Worm (Caenorhabditis elegans) whole organism, dauer: ENCODE data around the gene gplb-1.

Experiments
- unc-62 ChIP-seq: sonication (generic microtip); optimal IDR thresholded peaks from 2 replicates; lab custom pipeline; 2017; ENCODE audit warnings: missing biosample characterization, missing genetic modification reagents, missing genetic modification characterization

gplb-1 gene

DNA sequence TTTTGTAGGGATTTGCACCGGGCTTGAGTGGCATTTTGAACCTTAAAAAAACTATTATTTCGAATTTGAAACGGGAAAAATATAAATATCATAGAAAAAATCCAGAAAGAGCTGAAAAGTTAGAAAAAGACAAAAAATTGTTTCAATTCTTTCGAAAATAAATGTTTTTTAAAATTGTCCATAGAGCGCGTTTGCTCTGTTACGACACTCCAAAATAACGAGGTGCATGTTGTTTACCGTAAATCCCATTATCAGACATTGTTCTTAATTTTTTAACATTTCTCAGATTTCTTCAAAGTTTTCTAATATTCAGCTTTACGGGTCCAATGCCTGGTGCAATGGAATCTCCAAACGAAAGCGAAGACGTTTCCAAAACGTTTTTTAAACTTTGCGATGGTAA is 9.0 kb downstream of the gplb-1 start, which contains the start of the genes dnj-22 and natc-1:
dnj-22 (minus strand) TSS at position 47 of the 400 bp plus-strand sequence.
natc-1 (plus strand) TSS at position 286 of the 400 bp plus-strand sequence.
- no peak for TF ChIP-seq unc-62

DNA sequence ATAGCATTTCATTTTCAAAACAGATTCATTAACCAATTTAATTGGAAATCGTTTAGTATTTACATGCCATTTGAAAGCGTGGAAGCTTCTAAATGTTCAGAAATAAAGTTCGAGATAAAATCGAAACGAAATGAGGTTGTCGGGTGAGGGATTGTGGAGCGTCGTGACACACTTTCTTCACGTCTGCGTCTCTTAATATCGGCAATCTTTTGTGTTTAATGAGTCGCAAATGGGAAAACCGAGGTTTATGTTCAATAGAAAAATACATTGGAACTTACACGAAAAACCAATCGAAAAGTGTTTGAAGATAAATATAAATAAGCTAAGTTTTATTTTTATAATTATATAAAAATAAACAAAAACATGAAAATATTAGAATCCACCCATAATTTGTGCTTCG is 10.2 kb downstream of the gplb-1 start:
- TF ChIP-seq unc-62: no peak

DNA sequence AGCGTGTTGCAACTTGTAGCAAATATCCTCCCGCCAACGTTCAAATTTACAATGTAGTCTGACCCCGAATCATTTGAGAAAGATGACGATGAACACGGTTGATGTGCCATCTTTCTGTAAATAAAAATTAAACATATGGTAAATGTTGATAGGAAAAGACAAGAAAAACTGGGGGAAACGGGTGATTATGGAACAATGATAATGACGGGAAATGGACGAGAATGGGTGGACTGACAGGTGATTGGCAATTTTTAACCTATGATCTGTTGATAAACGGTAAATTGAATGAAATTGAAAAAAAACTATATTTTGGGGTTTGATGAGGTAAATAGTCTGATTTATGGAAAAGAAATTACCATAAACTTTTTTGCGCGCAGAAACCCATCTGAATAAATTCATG is 10.7 kb downstream of the gplb-1 start, which contains the start of gene T23B12.6:
T23B12.6 (minus strand) TSS at position 114 of the 400 bp plus-strand sequence.
- no peak for TF ChIP-seq unc-62

DNA sequence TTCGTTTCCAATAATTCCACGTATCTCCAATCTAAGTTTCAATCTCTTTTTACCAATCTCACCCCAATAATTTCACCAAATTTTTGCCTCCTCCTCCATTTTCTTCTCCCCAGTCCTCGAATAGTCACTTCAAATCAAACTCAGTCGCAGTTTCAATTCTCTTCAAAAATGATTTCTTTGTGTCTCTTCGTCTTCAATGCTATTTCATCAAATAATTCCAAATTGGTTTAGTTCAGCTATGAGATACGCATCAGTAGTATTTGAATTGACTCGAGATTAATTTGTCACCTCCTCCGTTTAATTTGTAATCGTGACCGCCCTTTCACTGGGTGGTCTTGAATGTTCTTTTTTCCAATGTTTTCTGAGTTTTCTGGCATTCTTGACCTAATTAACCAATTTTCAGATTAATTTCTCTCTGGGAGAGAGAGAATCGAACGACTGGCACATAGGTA is 16.0 kb downstream of the gplb-1 start, which contains the start of gene T23B12.11:
T23B12.11 (plus strand) TSS at position 402 of the 452 bp plus-strand sequence.
- no peak for TF ChIP-seq unc-62

DNA sequence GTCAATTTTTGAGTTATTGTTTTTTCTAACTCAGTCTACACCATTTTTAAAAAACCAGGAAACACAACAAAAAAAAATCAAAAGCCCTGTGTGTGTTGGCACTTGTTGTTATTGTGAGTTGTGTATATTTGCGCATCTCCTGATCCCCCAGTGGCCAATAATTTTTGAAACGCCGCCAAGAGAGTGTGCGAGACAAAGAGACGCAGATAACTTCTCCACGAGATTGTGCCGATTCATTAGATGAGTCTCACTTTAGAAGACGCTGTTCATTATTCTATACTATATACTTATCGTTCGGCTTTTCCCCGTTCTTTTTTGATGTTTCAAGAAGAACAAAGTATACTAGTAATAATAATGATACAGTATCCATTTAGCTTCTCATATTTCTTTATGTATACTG is 20.4 kb downstream of the gplb-1 start:
- no peak for TF ChIP-seq unc-62

DNA sequence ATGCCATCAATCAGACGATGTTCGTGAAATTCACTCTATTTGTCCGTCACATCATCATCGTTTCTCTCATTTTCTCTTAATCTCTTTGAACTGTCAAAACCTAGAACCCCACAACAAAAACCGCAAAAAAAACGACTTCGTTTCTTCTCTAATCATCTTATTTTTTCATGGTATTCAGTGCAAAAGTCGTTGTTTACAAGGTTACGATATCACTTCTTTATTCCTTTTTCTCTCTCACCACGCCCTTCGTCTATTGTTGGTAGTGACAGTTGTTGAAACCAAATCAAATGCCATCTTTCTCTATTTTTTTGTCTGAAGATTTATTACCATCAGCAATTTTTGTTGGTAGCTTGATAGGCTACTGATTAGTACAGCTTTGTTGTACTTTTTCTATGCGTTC is 21.8 kb downstream of the gplb-1 start:
- no peak for TF ChIP-seq unc-62

DNA sequence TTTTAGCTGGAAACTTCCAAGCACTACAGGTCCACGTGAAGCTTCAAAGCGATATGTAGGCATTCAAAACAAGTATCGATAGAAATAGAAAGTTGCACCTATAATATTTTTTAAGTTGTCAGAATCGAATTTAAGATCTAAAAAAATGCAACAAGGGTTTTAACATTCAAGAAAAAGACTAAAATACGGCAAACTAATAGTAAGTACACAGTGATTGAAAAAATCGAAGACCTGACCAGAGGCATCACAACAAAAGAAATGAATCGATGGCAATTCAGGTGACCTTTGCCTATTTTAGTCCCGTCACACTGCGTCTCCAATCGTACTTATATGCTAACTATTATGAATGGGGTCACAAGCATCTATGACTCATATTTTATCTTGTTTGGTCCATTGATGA is 23.1 kb downstream of the gplb-1 start, which contains the start of gene T23B12.5:
T23B12.5 (minus strand) TSS at position 101 of the 400 bp plus-strand sequence.
- TF ChIP-seq unc-62: no peak

DNA sequence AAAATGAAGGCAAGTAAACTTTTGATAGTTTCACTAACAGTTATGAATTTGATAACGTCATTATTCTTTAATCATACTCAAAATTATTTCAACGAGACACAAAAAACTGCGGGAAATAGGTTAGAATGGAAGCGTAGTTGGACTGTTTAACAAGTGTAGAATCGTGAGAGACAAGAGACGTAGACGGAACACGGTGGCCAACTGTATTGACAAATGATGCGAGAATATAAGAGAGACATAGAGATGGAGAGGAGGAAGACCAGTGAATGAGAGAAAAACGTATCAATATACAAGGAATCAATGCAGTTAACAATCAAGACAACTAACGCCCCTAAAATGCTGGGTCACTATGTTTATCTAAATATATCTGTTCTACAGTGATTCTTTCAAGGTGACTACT is 25.4 kb downstream of the gplb-1 start:
- TF ChIP-seq unc-62: no peak

DNA sequence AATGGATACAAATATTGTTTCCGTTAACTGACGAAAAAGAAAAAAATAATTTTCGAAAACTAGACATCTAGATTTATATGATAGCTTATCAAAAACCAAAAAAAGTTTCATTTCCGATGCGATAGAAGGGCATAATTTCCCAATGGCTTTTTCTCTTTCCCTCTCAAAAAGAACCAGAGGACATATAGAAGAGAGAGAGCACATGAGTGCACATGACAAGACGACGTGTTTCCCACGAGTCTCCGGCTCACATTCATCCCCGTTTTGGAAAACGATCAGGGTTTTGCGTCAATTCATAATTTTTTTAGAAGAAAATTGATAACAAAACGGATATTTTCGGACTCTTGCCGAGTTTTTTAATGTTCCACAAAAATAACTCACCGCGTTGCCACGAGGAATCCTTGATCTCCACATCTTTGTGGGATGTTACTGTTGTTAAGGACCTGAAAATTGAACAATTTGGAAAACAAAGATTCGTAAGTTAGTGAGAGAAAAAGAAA is 26.6 kb downstream of the gplb-1 start, which contains the start of gene lmd-3:
lmd-3 (minus strand) TSS at position 450 of the 500 bp plus-strand sequence.
- no peak for TF ChIP-seq unc-62

DNA sequence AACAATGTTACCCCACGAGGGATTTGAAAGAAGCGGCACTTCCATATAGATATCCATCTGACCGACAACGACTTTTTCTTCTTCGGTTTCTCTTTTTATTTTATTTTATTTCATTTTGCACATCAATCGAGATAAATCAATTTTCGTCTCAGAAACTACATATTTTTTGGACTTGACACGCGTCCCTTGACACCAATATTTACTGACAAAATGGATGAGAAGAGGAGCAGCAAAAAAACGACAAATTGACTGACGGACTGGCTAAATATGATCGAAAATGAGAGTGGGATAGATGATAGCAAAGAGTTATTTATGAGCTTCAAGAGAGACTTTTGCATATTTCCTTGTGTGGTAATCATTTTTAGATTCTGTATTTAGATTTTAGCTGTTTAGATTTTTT is 33.7 kb downstream of the gplb-1 start:
- TF ChIP-seq unc-62: no peak

DNA sequence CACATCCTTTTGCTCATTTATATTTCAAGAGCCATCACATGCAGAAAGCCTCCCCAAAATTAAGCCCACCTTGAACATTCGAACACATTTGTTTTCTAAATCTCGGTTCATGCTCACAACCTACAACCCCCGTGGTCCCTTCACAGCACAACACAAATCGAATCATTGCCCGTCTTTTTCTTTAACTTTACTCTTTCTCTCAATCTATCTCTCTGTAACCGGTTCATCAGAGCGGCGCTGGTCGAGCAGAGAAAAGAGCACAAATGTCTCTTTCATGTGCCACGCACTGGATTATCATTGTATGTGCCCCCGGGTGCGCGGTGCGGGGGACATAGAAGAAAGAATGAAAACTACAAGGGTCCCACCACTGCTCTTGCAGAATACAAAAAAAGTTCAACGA is 35.8 kb downstream of the gplb-1 start:
- no peak for TF ChIP-seq unc-62

DNA sequence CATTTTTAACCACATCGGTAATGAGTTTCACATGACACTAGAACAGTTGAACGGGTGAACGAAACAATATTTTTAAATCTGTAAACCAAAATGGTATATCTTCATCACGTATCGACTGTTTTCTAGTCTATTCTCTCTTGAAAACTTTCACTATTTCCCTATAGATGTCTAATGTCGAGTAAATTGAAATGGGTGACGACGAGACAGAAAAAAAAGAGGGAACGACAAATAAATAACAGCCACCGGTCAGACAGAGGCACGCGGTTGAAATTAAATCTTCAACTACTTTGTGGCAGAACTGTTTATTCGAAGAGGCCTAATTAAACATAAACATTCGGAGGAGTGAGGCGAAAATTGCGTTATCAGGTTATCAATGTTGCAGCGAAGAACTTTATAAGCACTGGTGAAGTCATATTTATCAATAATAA is 36.6 kb downstream of the gplb-1 start:
- TF ChIP-seq unc-62: no peak

DNA sequence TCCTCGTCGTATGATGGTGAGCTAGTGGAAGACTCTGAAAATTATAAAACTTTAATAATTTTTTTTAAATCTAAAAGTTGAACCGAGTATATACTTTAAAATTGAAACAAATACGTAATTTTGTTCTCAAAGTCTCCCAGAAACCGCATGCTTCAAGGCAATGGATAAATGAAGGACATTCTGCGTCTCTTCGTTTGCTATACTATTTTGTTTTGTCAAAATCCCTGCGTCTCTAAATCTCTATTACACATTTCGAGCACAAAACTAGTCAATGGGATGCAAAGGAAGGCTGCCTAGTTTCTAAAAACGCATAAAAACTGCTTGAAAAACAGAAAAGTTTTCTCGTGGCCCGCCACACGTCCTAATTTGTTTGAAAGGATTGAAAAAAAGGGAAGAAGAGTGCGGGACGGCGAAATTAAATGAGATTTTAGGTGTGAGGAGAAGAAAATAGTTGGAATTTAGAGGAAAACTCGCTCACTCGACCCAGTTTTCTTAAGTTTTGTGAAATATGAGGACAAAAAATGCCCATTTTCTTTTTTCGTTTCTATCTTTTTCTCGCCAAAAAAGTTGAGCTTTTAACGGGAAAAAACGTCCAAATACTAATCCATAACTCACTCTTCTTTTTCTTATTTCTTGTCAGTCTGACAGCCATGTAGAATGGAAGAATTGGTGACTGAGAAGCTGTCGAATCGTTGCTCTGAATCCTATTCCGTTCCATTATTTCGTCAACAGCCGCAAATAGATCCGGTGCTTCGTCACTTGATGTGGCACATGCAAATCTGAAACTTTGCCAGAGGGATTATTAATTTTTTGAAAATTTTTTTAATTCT is 42.2 kb downstream of the gplb-1 start:
- TF ChIP-seq unc-62: no peak

DNA sequence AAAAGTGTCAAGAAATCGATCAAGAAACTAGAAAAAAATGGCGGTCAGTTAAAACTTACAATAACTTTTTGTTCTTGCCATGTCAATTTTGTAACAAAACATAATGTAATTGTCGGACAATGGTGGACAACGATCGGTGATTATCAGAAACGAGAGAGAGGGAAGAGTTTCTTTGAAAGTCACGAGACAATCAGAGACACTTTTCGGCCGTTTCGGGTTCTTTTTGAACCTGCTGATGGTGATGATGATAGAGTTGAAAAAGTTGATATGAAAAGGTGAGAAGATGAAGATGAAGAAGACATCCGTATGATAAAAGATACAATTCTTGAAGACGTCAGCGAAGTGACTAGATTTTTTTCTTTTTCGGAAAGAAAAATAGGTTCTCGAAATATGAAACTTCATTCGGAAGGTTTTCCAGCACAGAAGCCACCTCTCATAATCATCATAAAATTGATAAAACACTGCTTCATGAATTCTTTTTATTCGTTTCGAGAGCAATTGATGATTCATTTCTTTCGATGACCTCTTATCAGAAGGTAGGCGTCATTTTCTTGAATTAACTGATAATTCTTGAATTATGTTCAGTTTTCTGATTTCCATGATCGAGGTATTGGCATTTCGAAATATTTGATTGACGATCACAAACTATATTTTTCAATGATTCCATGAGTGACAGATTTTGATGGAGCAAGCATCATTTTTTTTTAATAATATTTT is 44.1 kb downstream of the gplb-1 start:
- TF ChIP-seq unc-62: no peak

DNA sequence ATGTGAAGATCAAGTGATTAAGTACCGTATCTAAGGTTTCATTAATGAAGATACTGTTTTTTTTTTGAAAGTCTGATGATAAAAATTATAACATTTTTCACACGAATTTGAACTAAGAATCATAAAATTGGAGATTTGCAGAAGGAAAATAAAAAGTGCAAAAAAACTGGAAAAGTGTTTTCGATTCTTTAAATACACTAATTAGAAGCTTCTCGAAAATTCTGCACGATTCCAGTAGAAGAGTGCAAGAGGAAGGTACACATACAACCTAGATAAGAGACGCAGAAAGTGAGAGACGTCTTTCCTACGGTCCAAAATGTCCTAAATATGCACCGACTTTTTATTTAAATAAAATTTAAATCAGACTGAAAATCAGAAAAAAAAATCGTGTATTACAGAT is 44.8 kb downstream of the gplb-1 start:
- TF ChIP-seq unc-62: no peak

DNA sequence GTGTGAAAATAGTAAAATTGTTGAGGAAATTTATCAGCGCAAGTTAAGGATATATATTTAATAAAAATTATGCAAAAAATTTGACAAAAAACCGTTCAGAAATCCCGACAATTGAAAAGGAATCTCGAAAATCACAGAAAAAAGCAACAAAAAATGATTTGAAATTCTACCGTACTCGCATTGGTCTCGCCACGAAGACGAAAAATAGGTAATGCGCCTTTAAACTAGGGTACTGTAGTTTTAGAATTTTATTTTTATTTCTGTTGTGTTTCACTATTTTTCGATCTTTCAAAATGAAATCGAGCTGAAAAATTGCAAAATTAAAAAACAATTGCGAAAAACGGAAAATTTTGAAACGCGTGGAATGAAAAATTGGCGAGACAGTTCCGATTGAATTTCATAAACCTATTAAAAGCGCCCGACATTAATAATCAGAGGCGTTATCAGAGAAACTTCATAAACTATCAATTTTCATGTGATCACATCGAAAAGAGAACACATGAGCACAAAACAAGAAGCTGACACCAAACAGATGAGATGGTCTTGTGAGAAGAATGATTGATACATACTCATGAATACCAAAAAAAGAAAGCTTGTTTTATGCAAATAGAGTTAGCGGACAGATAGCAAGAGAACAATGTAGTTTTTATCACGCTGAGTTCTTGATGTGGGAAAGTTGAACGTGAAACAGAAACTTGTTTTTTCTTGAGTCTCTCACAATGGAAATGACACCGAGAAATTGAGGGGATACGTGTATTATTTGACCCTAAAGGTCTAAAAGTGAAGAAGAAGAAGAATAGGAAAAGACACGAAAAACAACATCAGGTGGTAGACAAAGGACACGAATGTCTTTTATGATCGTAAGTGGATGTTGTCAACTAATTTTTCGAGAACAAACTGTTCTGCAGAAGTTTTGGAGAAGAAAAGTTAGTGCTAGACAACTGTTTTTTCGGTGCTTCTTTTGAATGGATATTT is 45.9 kb downstream of the gplb-1 start:
- no peak for TF ChIP-seq unc-62
